Worm (Caenorhabditis elegans): ENCODE data around the gene F46C3.7.

Gene F46C3.7

ce11 chrX:11482637-11483036, 42.8 kb downstream of the F46C3.7 start:
- TF ChIP-seq ceh-16 (tag; optimal IDR thresholded peaks at IDR 0.05) (no peak), elt-2 (tag; optimal IDR thresholded peaks at IDR 0.05) (peak; percentile 93), jun-1 (tag; optimal IDR thresholded peaks at IDR 0.05) (peak; percentile 63), pha-4 (tag; optimal IDR thresholded peaks at IDR 0.05) (peak; percentile 97), ama-1 (optimal IDR thresholded peaks at IDR 0.05) (peak; percentile 7), elt-3 (tag; optimal IDR thresholded peaks at IDR 0.05) (peak in 1 of 3 experiments; percentile 17), pqm-1 (tag; optimal IDR thresholded peaks at IDR 0.05) (peak; percentile 81), sea-2 (GFP tag; optimal IDR thresholded peaks at IDR 0.05) (no peak), unc-39 (tag; optimal IDR thresholded peaks at IDR 0.05) (no peak)

ce11 chrX:11484027-11484426, 44.2 kb downstream of the F46C3.7 start:
- TF ChIP-seq nhr-11 (tag; optimal IDR thresholded peaks at IDR 0.05) = no peak
- no peak for TF ChIP-seq nhr-25 (tag; optimal IDR thresholded peaks at IDR 0.05)
- TF ChIP-seq sea-2 (GFP tag; optimal IDR thresholded peaks at IDR 0.05) = no peak
- no peak for TF ChIP-seq fkh-10 (GFP tag; optimal IDR thresholded peaks at IDR 0.05)
- no peak for TF ChIP-seq eor-1 (tag; optimal IDR thresholded peaks at IDR 0.05)
- TF ChIP-seq ZK546.5 (tag; optimal IDR thresholded peaks at IDR 0.05) = no peak
- TF ChIP-seq ceh-9 (tag; optimal IDR thresholded peaks at IDR 0.05) = no peak
- TF ChIP-seq unc-62 (GFP tag; optimal IDR thresholded peaks at IDR 0.05) = no peak
- TF ChIP-seq ztf-11 (tag; optimal IDR thresholded peaks at IDR 0.05) = no peak
- no peak for TF ChIP-seq daf-12 (tag; optimal IDR thresholded peaks at IDR 0.05)

- no peak for TF ChIP-seq nfya-1 (tag; optimal IDR thresholded peaks at IDR 0.05; ENCODE audit: insufficient read depth)
- TF ChIP-seq elt-1 (tag; optimal IDR thresholded peaks at IDR 0.05) = no peak
- no peak for TF ChIP-seq elt-3 (tag; optimal IDR thresholded peaks at IDR 0.05)
- no peak for TF ChIP-seq ceh-82 (tag; optimal IDR thresholded peaks at IDR 0.05)
- no peak for TF ChIP-seq lin-15B (tag; optimal IDR thresholded peaks at IDR 0.05)
- no peak for TF ChIP-seq ZK546.5 (tag; optimal IDR thresholded peaks at IDR 0.05)
- TF ChIP-seq aly-2 (tag; optimal IDR thresholded peaks at IDR 0.05) = no peak
- no peak for TF ChIP-seq daf-12 (tag; optimal IDR thresholded peaks at IDR 0.05)
- TF ChIP-seq ztf-11 (tag; optimal IDR thresholded peaks at IDR 0.05) = no peak
- TF ChIP-seq pha-4 (tag; optimal IDR thresholded peaks at IDR 0.05) = no peak
- no peak for TF ChIP-seq nhr-67 (tag; optimal IDR thresholded peaks at IDR 0.05)
- no peak for TF ChIP-seq snpc-4 (tag; optimal IDR thresholded peaks at IDR 0.05)
- TF ChIP-seq nhr-25 (tag; optimal IDR thresholded peaks at IDR 0.05) = no peak
These were observed 47.6 kb downstream of the F46C3.7 start, which contains the start of gene spp-9 for ce11 chrX:11487484-11487883. spp-9 (plus strand) TSS chrX:11487784.

ce11 chrX:11489830-11490229, 50.0 kb downstream of the F46C3.7 start, which contains the start of gene spp-21:
spp-21 (plus strand) TSS chrX:11490130.
- TF ChIP-seq nhr-25 (tag; optimal IDR thresholded peaks at IDR 0.05) = no peak
- no peak for TF ChIP-seq fkh-10 (GFP tag; optimal IDR thresholded peaks at IDR 0.05)
- no peak for TF ChIP-seq fos-1 (tag; optimal IDR thresholded peaks at IDR 0.05)
- no peak for TF ChIP-seq nhr-12 (tag; optimal IDR thresholded peaks at IDR 0.05)
- TF ChIP-seq ztf-4 (tag; optimal IDR thresholded peaks at IDR 0.05) = no peak
- no peak for TF ChIP-seq unc-62 (GFP tag; optimal IDR thresholded peaks at IDR 0.05)
- no peak for TF ChIP-seq hmg-11 (tag; optimal IDR thresholded peaks at IDR 0.05)
- TF ChIP-seq lin-39 (tag; optimal IDR thresholded peaks at IDR 0.05) = no peak
- no peak for TF ChIP-seq aly-2 (tag; optimal IDR thresholded peaks at IDR 0.05)
- no peak for TF ChIP-seq ceh-9 (tag; optimal IDR thresholded peaks at IDR 0.05)
- TF ChIP-seq R02D3.7 (tag; optimal IDR thresholded peaks at IDR 0.05) = no peak

All from whole organism, L3 larva.